Worm (Caenorhabditis elegans) whole organism, early embryonic: ENCODE data around the gene C07C7.3.

Experiments
- B0310.2 ChIP-seq: sonication (generic microtip); optimal IDR thresholded peaks from 2 replicates; lab custom pipeline; 2016; ENCODE audit warnings: mild to moderate bottlenecking, missing genetic modification characterization, missing compliant biosample characterization
- F13C5.2 ChIP-seq: sonication (generic microtip); optimal IDR thresholded peaks from 2 replicates; lab custom pipeline; 2017; ENCODE audit warnings: mild to moderate bottlenecking, missing genetic modification characterization, inconsistent platforms, missing compliant biosample characterization
- ama-1 ChIP-seq: fragments of 150-350 bp; optimal IDR thresholded peaks from 2 replicates; lab custom pipeline; 2014
- ceh-13 ChIP-seq: fragments of 200-800 bp; sonication (Bioruptor generic); optimal IDR thresholded peaks from 2 replicates; lab custom pipeline; 2018; ENCODE audit warnings: mild to moderate bottlenecking, missing genetic modification characterization, missing compliant biosample characterization
- ceh-36 ChIP-seq: sonication (generic microtip); optimal IDR thresholded peaks from 2 replicates; lab custom pipeline; 2016; ENCODE audit warnings: missing genetic modification characterization, inconsistent platforms, missing compliant biosample characterization
- flt-1 ChIP-seq: fragments of 200-800 bp; sonication (Bioruptor generic); IDR thresholded peaks from 2 replicates; pipeline ENCODE4 v1.3.6; 2022; ENCODE audit warnings: missing genetic modification characterization, missing compliant biosample characterization
- pes-1 ChIP-seq: fragments of 200-800 bp; sonication (Bioruptor generic); IDR thresholded peaks from 2 replicates; pipeline ENCODE4 v1.3.6; 2022; ENCODE audit warnings: missing genetic modification reagents, missing genetic modification characterization, missing compliant biosample characterization
- scrt-1 ChIP-seq: fragments of 200-800 bp; sonication (Bioruptor generic); IDR thresholded peaks from 2 replicates; pipeline ENCODE4 v1.3.6; 2022; ENCODE audit warnings: missing genetic modification characterization, missing compliant biosample characterization
- tbx-11 ChIP-seq: fragments of 200-800 bp; sonication (Bioruptor generic); IDR thresholded peaks from 2 replicates; pipeline ENCODE4 v1.3.6; 2022; ENCODE audit warnings: missing genetic modification characterization, missing compliant biosample characterization
- tbx-37 ChIP-seq: fragments of 200-800 bp; sonication (Bioruptor generic); conservative IDR thresholded peaks from 2 replicates; pipeline ENCODE4 v1.3.6; 2022; ENCODE audit warnings: missing genetic modification reagents, missing genetic modification characterization, missing compliant biosample characterization

ce11 chrIV:9135377-9135776 is 30.5 kb upstream of the C07C7.3 start, which contains the start of gene delm-1:
- no peak for TF ChIP-seq ceh-13 (GFP tag; lab: Kevin White, UChicago)
- no peak for TF ChIP-seq scrt-1 (GFP tag; lab: Robert Waterston, UW)
- no peak for TF ChIP-seq ama-1 (lab: Kevin White, UChicago)
- no peak for TF ChIP-seq ceh-36 (tag; lab: Kevin White, UChicago)
- no peak for TF ChIP-seq flt-1 (GFP tag; lab: Robert Waterston, UW)
- TF ChIP-seq tbx-37 (GFP tag; lab: Robert Waterston, UW) = no peak
- TF ChIP-seq pes-1 (GFP tag; lab: Robert Waterston, UW) = no peak
- no peak for TF ChIP-seq B0310.2 (tag; lab: Kevin White, UChicago)
- TF ChIP-seq F13C5.2 (tag; lab: Kevin White, UChicago) = no peak
- TF ChIP-seq tbx-11 (GFP tag; lab: Robert Waterston, UW) = no peak
